Fruit fly (Drosophila melanogaster) whole organism, embryonic: Measurements from ENCODE around the gene Atu.

Source experiments
- Blimp-1 ChIP-seq: fragments of 200-800 bp; sonication (Bioruptor generic); optimal IDR thresholded peaks from 3 replicates; lab custom pipeline; 2018; ENCODE audit warnings: missing biosample characterization, missing genetic modification characterization, mild to moderate bottlenecking, moderate library complexity, missing genetic modification reagents
- CG10366 ChIP-seq: fragments of 200-800 bp; sonication (Bioruptor generic); IDR thresholded peaks from 2 replicates; pipeline ENCODE4 v1.3.6; 2022; ENCODE audit warnings: missing biosample characterization, missing genetic modification characterization
- CG10431 ChIP-seq: fragments of 200-800 bp; sonication (Bioruptor generic); optimal IDR thresholded peaks from 3 replicates; lab custom pipeline; 2018; ENCODE audit warnings: missing biosample characterization, mild to moderate bottlenecking, missing genetic modification characterization
- CG10565 ChIP-seq: fragments of 200-800 bp; sonication (Bioruptor generic); optimal IDR thresholded peaks from 3 replicates; lab custom pipeline; 2016; ENCODE audit warnings: missing biosample characterization, mild to moderate bottlenecking, missing genetic modification characterization
- CG11247 ChIP-seq: fragments of 200-800 bp; sonication (Bioruptor generic); IDR thresholded peaks from 2 replicates; pipeline ENCODE4 v1.3.6; 2022; ENCODE audit warnings: missing biosample characterization, missing genetic modification characterization
- CG11456 ChIP-seq: fragments of 200-800 bp; sonication (Bioruptor generic); IDR thresholded peaks from 3 replicates; pipeline ENCODE4 v1.3.6; 2022; ENCODE audit warnings: missing biosample characterization, missing genetic modification characterization
- CG12391 ChIP-seq: fragments of 200-800 bp; sonication (Bioruptor generic); optimal IDR thresholded peaks from 3 replicates; lab custom pipeline; 2018; ENCODE audit warnings: missing biosample characterization, mild to moderate bottlenecking, missing genetic modification characterization, moderate library complexity
- CG12942 ChIP-seq: fragments of 200-800 bp; sonication (Bioruptor generic); optimal IDR thresholded peaks from 3 replicates; lab custom pipeline; 2016; ENCODE audit warnings: missing biosample characterization, missing genetic modification characterization
- CG13287 ChIP-seq: fragments of 200-800 bp; sonication (Bioruptor generic); IDR thresholded peaks from 2 replicates; pipeline ENCODE4 v1.3.6; 2022; ENCODE audit warnings: missing biosample characterization, missing genetic modification characterization; ENCODE audit not compliant: partially characterized antibody
- CG14860 ChIP-seq: fragments of 200-800 bp; sonication (Bioruptor generic); IDR thresholded peaks from 3 replicates; pipeline ENCODE4 v1.3.6; 2022; ENCODE audit warnings: missing biosample characterization, missing genetic modification characterization; ENCODE audit not compliant: partially characterized antibody
- CG18619 ChIP-seq: fragments of 200-800 bp; sonication (Bioruptor generic); optimal IDR thresholded peaks from 3 replicates; lab custom pipeline; 2017; ENCODE audit warnings: missing biosample characterization, mild to moderate bottlenecking, missing genetic modification characterization
- CG3726 ChIP-seq: fragments of 200-800 bp; sonication (Bioruptor generic); IDR thresholded peaks from 3 replicates; pipeline ENCODE4, ENCODE4 v1.3.6; 2022; ENCODE audit warnings: missing biosample characterization, missing genetic modification characterization
- CG4404 ChIP-seq: fragments of 200-800 bp; sonication (Bioruptor generic); IDR thresholded peaks from 2 replicates; pipeline ENCODE4 v1.3.6; 2022; ENCODE audit warnings: missing biosample characterization, missing genetic modification characterization
- CG4820 ChIP-seq: fragments of 200-800 bp; sonication (Bioruptor generic); optimal IDR thresholded peaks from 3 replicates; lab custom pipeline; 2016; ENCODE audit warnings: missing biosample characterization, missing genetic modification characterization
- CG6175 ChIP-seq: fragments of 200-800 bp; sonication (Bioruptor generic); IDR thresholded peaks from 3 replicates; pipeline ENCODE4 v1.3.6; 2022; ENCODE audit warnings: missing biosample characterization, missing genetic modification characterization
- CG6683 ChIP-seq: fragments of 200-800 bp; sonication (Bioruptor generic); optimal IDR thresholded peaks from 2 replicates; lab custom pipeline; 2017; ENCODE audit warnings: missing biosample characterization, mild to moderate bottlenecking, missing genetic modification characterization, missing genetic modification reagents
- CG6791 ChIP-seq: fragments of 200-800 bp; sonication (Bioruptor generic); IDR thresholded peaks from 3 replicates; pipeline ENCODE4 v1.3.6; 2022; ENCODE audit warnings: missing biosample characterization, missing genetic modification characterization; ENCODE audit not compliant: partially characterized antibody
- CG7745 ChIP-seq: fragments of 200-800 bp; sonication (Bioruptor generic); optimal IDR thresholded peaks from 2 replicates; lab custom pipeline; 2018; ENCODE audit warnings: missing biosample characterization, mild to moderate bottlenecking, missing genetic modification characterization, moderate library complexity
- CG7987 ChIP-seq: fragments of 200-800 bp; sonication (Bioruptor generic); optimal IDR thresholded peaks from 2 replicates; lab custom pipeline; 2018; ENCODE audit warnings: missing biosample characterization, mild to moderate bottlenecking, missing genetic modification characterization, moderate library complexity
- CG9215 ChIP-seq: fragments of 200-800 bp; sonication (Bioruptor generic); IDR thresholded peaks from 2 replicates; pipeline ENCODE4 v1.3.6; 2022; ENCODE audit warnings: missing biosample characterization, missing genetic modification characterization
- Chrac-16 ChIP-seq: fragments of 200-800 bp; sonication (Bioruptor generic); optimal IDR thresholded peaks from 3 replicates; lab custom pipeline; 2016; ENCODE audit warnings: missing biosample characterization, missing genetic modification characterization
- Dfd ChIP-seq, 2 experiments: fragments of >200 bp; optimal IDR thresholded peaks; 2 replicates each; lab custom pipeline; 2017; ENCODE audit warnings: missing biosample characterization in 2 of 2, missing genetic modification characterization in 2 of 2
- Dll ChIP-seq: fragments of 200-800 bp; sonication (Bioruptor generic); IDR thresholded peaks from 4 replicates; pipeline ENCODE4 v1.3.6; 2022; ENCODE audit warnings: missing biosample characterization, missing genetic modification characterization; ENCODE audit not compliant: partially characterized antibody
- HLH4C ChIP-seq: fragments of 200-800 bp; sonication (Bioruptor generic); IDR thresholded peaks from 3 replicates; pipeline ENCODE4 v1.3.6; 2022; ENCODE audit warnings: missing biosample characterization, missing genetic modification characterization; ENCODE audit not compliant: partially characterized antibody
- Hand ChIP-seq: fragments of 200-800 bp; sonication (Bioruptor generic); optimal IDR thresholded peaks from 2 replicates; lab custom pipeline; 2017; ENCODE audit warnings: mild to moderate bottlenecking, missing biosample characterization, missing genetic modification reagents, missing genetic modification characterization
- Lpt ChIP-seq: fragments of >200 bp; optimal IDR thresholded peaks from 2 replicates; lab custom pipeline; 2018; ENCODE audit warnings: missing biosample characterization, missing genetic modification characterization
- Oaz ChIP-seq: fragments of 200-800 bp; sonication (Bioruptor generic); IDR thresholded peaks from 2 replicates; pipeline ENCODE4 v1.3.6; 2022; ENCODE audit warnings: missing biosample characterization, missing genetic modification characterization
- Stat92E ChIP-seq, 3 experiments: fragments of >200 bp in 2 of 3; fragments of 200-800 bp in 1 of 3; sonication (Bioruptor generic) in 1 of 3; optimal IDR thresholded peaks; 2 replicates each; lab custom pipeline; 2017 to 2019; ENCODE audit warnings: missing biosample characterization in 3 of 3, missing genetic modification characterization in 3 of 3, mild to moderate bottlenecking in 1 of 3, moderate library complexity in 1 of 3
- Taf1 ChIP-seq: fragments of 200-800 bp; sonication (Bioruptor generic); IDR thresholded peaks from 2 replicates; pipeline ENCODE4 v1.3.6; 2022; ENCODE audit warnings: missing biosample characterization, missing genetic modification characterization
- Tbp ChIP-seq: fragments of >200 bp; optimal IDR thresholded peaks from 2 replicates; lab custom pipeline; 2018; ENCODE audit warnings: missing biosample characterization, missing genetic modification characterization
- ash1 ChIP-seq: fragments of 200-800 bp; sonication (Bioruptor generic); optimal IDR thresholded peaks from 2 replicates; lab custom pipeline; 2018; ENCODE audit warnings: missing biosample characterization, mild to moderate bottlenecking, missing genetic modification characterization
- ato ChIP-seq: fragments of 200-800 bp; sonication (Bioruptor generic); IDR thresholded peaks from 2 replicates; pipeline ENCODE4 v1.3.6; 2022; ENCODE audit warnings: missing biosample characterization, missing genetic modification characterization; ENCODE audit not compliant: partially characterized antibody
- bbx ChIP-seq: fragments of 200-800 bp; sonication (Bioruptor generic); IDR thresholded peaks from 2 replicates; pipeline ENCODE4 v1.3.6; 2022; ENCODE audit warnings: missing biosample characterization, missing genetic modification characterization; ENCODE audit not compliant: partially characterized antibody
- eyg ChIP-seq: fragments of 200-800 bp; sonication (Bioruptor generic); optimal IDR thresholded peaks from 3 replicates; lab custom pipeline; 2016; ENCODE audit warnings: missing biosample characterization, missing genetic modification characterization
- fd96Cb ChIP-seq: fragments of 200-800 bp; sonication (Bioruptor generic); optimal IDR thresholded peaks from 2 replicates; lab custom pipeline; 2018; ENCODE audit warnings: missing biosample characterization, mild to moderate bottlenecking, missing genetic modification characterization, moderate library complexity
- gce ChIP-seq: fragments of 200-800 bp; sonication (Bioruptor generic); IDR thresholded peaks from 3 replicates; pipeline ENCODE4 v1.3.6; 2022; ENCODE audit warnings: missing biosample characterization, missing genetic modification characterization
- grau ChIP-seq: fragments of 200-800 bp; optimal IDR thresholded peaks from 3 replicates; lab custom pipeline; 2019; ENCODE audit warnings: missing biosample characterization, mild to moderate bottlenecking, missing genetic modification characterization, moderate library complexity
- hbn ChIP-seq: fragments of 200-800 bp; sonication (Bioruptor generic); IDR thresholded peaks from 2 replicates; pipeline ENCODE4 v1.3.6; 2022; ENCODE audit warnings: missing biosample characterization, missing genetic modification characterization; ENCODE audit not compliant: partially characterized antibody
- jing ChIP-seq: fragments of 200-800 bp; sonication (Bioruptor generic); optimal IDR thresholded peaks from 2 replicates; lab custom pipeline; 2018; ENCODE audit warnings: missing biosample characterization, mild to moderate bottlenecking, missing genetic modification characterization
- ken ChIP-seq: fragments of 200-800 bp; sonication (Bioruptor generic); IDR thresholded peaks from 3 replicates; pipeline ENCODE4 v1.3.6; 2022; ENCODE audit warnings: missing biosample characterization, missing genetic modification characterization
- kni ChIP-seq: fragments of 200-800 bp; sonication (Bioruptor generic); optimal IDR thresholded peaks from 3 replicates; lab custom pipeline; 2017; ENCODE audit warnings: mild to moderate bottlenecking, missing biosample characterization, missing genetic modification reagents, missing genetic modification characterization
- lilli ChIP-seq: fragments of 200-800 bp; sonication (Bioruptor generic); optimal IDR thresholded peaks from 3 replicates; lab custom pipeline; 2016; ENCODE audit warnings: missing biosample characterization, missing genetic modification characterization
- mirr ChIP-seq: fragments of 200-800 bp; sonication (Bioruptor generic); optimal IDR thresholded peaks from 3 replicates; lab custom pipeline; 2018; ENCODE audit warnings: missing biosample characterization, mild to moderate bottlenecking, missing genetic modification characterization
- org-1 ChIP-seq: fragments of 200-800 bp; sonication (Bioruptor generic); optimal IDR thresholded peaks from 2 replicates; lab custom pipeline; 2017; ENCODE audit warnings: missing biosample characterization, missing genetic modification characterization
- pita ChIP-seq: fragments of 200-800 bp; sonication (Bioruptor generic); optimal IDR thresholded peaks from 2 replicates; lab custom pipeline; 2017; ENCODE audit warnings: missing biosample characterization, mild to moderate bottlenecking, missing genetic modification characterization
- pzg ChIP-seq: fragments of 200-800 bp; sonication (Bioruptor generic); optimal IDR thresholded peaks from 3 replicates; lab custom pipeline; 2018; ENCODE audit warnings: missing biosample characterization, mild to moderate bottlenecking, missing genetic modification characterization, moderate library complexity
- sim ChIP-seq: fragments of 200-800 bp; sonication (Bioruptor generic); IDR thresholded peaks from 2 replicates; pipeline ENCODE4 v1.3.6; 2022; ENCODE audit warnings: missing biosample characterization, missing genetic modification characterization
- sna ChIP-seq: fragments of 200-800 bp; sonication (Bioruptor generic); IDR thresholded peaks from 2 replicates; pipeline ENCODE4 v1.3.6; 2022; ENCODE audit warnings: missing biosample characterization, missing genetic modification characterization; ENCODE audit not compliant: partially characterized antibody
- twi ChIP-seq: fragments of 200-800 bp; optimal IDR thresholded peaks from 2 replicates; lab custom pipeline; 2019; ENCODE audit warnings: missing biosample characterization, mild to moderate bottlenecking, missing genetic modification characterization, moderate library complexity
- vfl ChIP-seq: fragments of 200-800 bp; sonication (Bioruptor generic); optimal IDR thresholded peaks from 2 replicates; lab custom pipeline; 2016; ENCODE audit warnings: missing biosample characterization, missing genetic modification characterization

The Atu gene

DNA sequence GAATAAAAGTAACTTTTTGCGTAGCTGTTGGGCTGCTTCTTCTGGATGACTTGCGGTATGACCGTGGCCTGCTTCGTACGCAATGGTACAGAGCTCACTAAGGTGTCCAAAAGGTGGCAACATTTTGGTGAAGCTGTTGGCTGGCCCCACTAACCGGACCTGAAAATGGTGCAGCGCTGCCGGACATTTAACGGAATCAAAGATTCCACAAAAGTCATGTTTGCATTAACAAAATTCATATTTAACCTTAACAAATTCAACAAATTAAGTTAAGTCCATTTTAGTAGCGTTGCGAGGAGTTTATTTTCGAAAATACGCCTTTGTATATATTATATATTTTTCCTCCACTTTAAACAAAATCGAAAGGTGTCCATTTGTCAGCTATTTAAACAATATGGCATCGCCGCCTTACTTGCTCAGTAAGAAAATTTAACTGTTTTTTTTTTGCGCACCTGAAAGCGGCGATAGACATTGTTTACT is 12.1 kb upstream of the Atu start, which contains the start of the genes kra and SecS (continued):
- TF ChIP-seq Hand (GFP tag; lab: Kevin White, UChicago), result no peak
- TF ChIP-seq ken (GFP tag; lab: Robert Waterston, UW), result no peak
- TF ChIP-seq vfl, result peak; percentile 8
- no peak for TF ChIP-seq CG13287 (GFP tag; lab: Robert Waterston, UW)
- TF ChIP-seq gce (GFP tag; lab: Robert Waterston, UW), result no peak
- TF ChIP-seq CG10366 (GFP tag; lab: Robert Waterston, UW), result no peak
- no peak for TF ChIP-seq CG6175
- no peak for TF ChIP-seq CG6791 (GFP tag; lab: Robert Waterston, UW)
- TF ChIP-seq kni, result no peak
- no peak for TF ChIP-seq eyg (GFP tag; lab: Kevin White, UChicago)
- TF ChIP-seq grau (tag; lab: Kevin White, UChicago), result peak; percentile 54
- TF ChIP-seq sim (GFP tag; lab: Robert Waterston, UW), result no peak
- no peak for TF ChIP-seq CG3726 (GFP tag; lab: Robert Waterston, UW)
- TF ChIP-seq Chrac-16 (GFP tag; lab: Kevin White, UChicago), result peak; percentile 69
- TF ChIP-seq HLH4C (GFP tag; lab: Robert Waterston, UW), result no peak
- no peak for TF ChIP-seq pita (GFP tag; lab: Kevin White, UChicago)
- peak; percentile 57 for TF ChIP-seq CG4820 (GFP tag; lab: Kevin White, UChicago)
- no peak for TF ChIP-seq Stat92E (GFP tag; optimal IDR thresholded peaks at IDR 0.05; lab: Kevin White, UChicago)
- no peak for TF ChIP-seq CG9215 (GFP tag; lab: Robert Waterston, UW)
- no peak for TF ChIP-seq Taf1
- peak; percentile 73 for TF ChIP-seq lilli (GFP tag; lab: Kevin White, UChicago)
- TF ChIP-seq CG18619, result peak; percentile 51
- TF ChIP-seq CG12942 (GFP tag; lab: Kevin White, UChicago), result peak; percentile 41
- no peak for TF ChIP-seq CG4404 (GFP tag; lab: Robert Waterston, UW)
- no peak for TF ChIP-seq CG7745
- no peak for TF ChIP-seq CG10565 (GFP tag; lab: Kevin White, UChicago)
- no peak for TF ChIP-seq CG11247 (GFP tag; lab: Robert Waterston, UW)
- peak; percentile 93 for TF ChIP-seq pzg
- no peak for TF ChIP-seq hbn (GFP tag; lab: Robert Waterston, UW)
- no peak for TF ChIP-seq CG10431 (GFP tag; lab: Kevin White, UChicago)
- TF ChIP-seq mirr (GFP tag; lab: Kevin White, UChicago), result peak; percentile 9
- no peak for TF ChIP-seq CG11456 (GFP tag; lab: Robert Waterston, UW)
- TF ChIP-seq ato (GFP tag; lab: Robert Waterston, UW), result no peak
- TF ChIP-seq Blimp-1 (GFP tag; lab: Kevin White, UChicago), result peak; percentile 71
- peak; percentile 29 for TF ChIP-seq fd96Cb (tag; lab: Kevin White, UChicago)
- TF ChIP-seq ash1, result peak; percentile 20
- peak; percentile 57 for TF ChIP-seq CG7987 (GFP tag; lab: Kevin White, UChicago)
- TF ChIP-seq twi, result peak; percentile 27
- TF ChIP-seq Lpt (GFP tag; lab: Kevin White, UChicago), result no peak
- no peak for TF ChIP-seq Dfd (GFP tag; optimal IDR thresholded peaks at IDR 0.05; lab: Kevin White, UChicago)
- no peak for TF ChIP-seq org-1 (GFP tag; lab: Kevin White, UChicago)
- no peak for TF ChIP-seq bbx
- no peak for TF ChIP-seq Dll (GFP tag; lab: Robert Waterston, UW)
- TF ChIP-seq CG12391 (tag; lab: Kevin White, UChicago), result peak; percentile 74
- TF ChIP-seq jing (GFP tag; lab: Kevin White, UChicago), result no peak
- no peak for TF ChIP-seq CG6683
- no peak for TF ChIP-seq CG14860 (GFP tag; lab: Robert Waterston, UW)
- no peak for TF ChIP-seq Tbp (GFP tag; lab: Kevin White, UChicago)
- no peak for TF ChIP-seq sna (GFP tag; lab: Robert Waterston, UW)
- TF ChIP-seq Oaz (GFP tag; lab: Robert Waterston, UW), result no peak
